Worm (Caenorhabditis elegans) whole organism, L4 larva: ENCODE measurements around the gene unc-41.
A peak's percentile ranks its signal among the peaks of the same experiment; 100 is the strongest.

Experiments used
- D1046.2 ChIP-seq: fragments of 200-800 bp; sonication (Bioruptor generic); IDR thresholded peaks from 2 replicates; pipeline ENCODE4 v1.3.6; 2022; ENCODE audit warnings: missing genetic modification characterization, missing compliant biosample characterization
- F26F4.8 ChIP-seq: fragments of 200-800 bp; sonication (Bioruptor generic); conservative IDR thresholded peaks from 2 replicates; pipeline ENCODE4 v1.3.6; 2022; ENCODE audit warnings: missing genetic modification characterization, missing compliant biosample characterization
- F49E8.2 ChIP-seq: sonication (generic microtip); optimal IDR thresholded peaks from 2 replicates; lab custom pipeline; 2016; ENCODE audit warnings: missing compliant biosample characterization, mild to moderate bottlenecking, missing genetic modification characterization, borderline replicate concordance
- T20F7.1 ChIP-seq: fragments of 200-800 bp; sonication (Bioruptor generic); optimal IDR thresholded peaks from 2 replicates; lab custom pipeline; 2018; ENCODE audit warnings: mild to moderate bottlenecking, missing genetic modification characterization, missing compliant biosample characterization
- T26A8.4 ChIP-seq: fragments of 200-800 bp; sonication (Bioruptor generic); IDR thresholded peaks from 2 replicates; pipeline ENCODE4 v1.3.6; 2022; ENCODE audit warnings: missing genetic modification characterization, missing compliant biosample characterization
- Y5F2A.4 ChIP-seq: fragments of 200-800 bp; sonication (Bioruptor generic); optimal IDR thresholded peaks from 2 replicates; lab custom pipeline; 2018; ENCODE audit warnings: mild to moderate bottlenecking, missing genetic modification characterization, missing compliant biosample characterization
- Y75B8A.6 ChIP-seq: fragments of 200-800 bp; sonication (Bioruptor generic); IDR thresholded peaks from 2 replicates; pipeline ENCODE4 v1.3.6; 2022; ENCODE audit warnings: missing genetic modification reagents, missing genetic modification characterization, missing compliant biosample characterization
- aha-1 ChIP-seq: fragments of 150-350 bp; peaks from one replicate; lab custom pipeline; 2014; ENCODE audit warnings: missing biosample characterization, missing genetic modification characterization
- arid-1 ChIP-seq: fragments of 200-800 bp; sonication (Bioruptor generic); conservative IDR thresholded peaks from 2 replicates; pipeline ENCODE4 v1.3.6; 2022; ENCODE audit warnings: missing genetic modification reagents, missing genetic modification characterization, missing compliant biosample characterization
- attf-4 ChIP-seq: sonication (generic microtip); optimal IDR thresholded peaks from 3 replicates; lab custom pipeline; 2017; ENCODE audit warnings: missing biosample characterization, missing genetic modification characterization
- ceh-32 ChIP-seq: sonication (generic microtip); optimal IDR thresholded peaks from 2 replicates; lab custom pipeline; 2016; ENCODE audit warnings: mild to moderate bottlenecking, missing genetic modification characterization, missing compliant biosample characterization; ENCODE audit not compliant: poor library complexity
- ceh-62 ChIP-seq: sonication (generic microtip); optimal IDR thresholded peaks from 2 replicates; lab custom pipeline; 2017; ENCODE audit warnings: missing biosample characterization, missing genetic modification characterization
- ctbp-1 ChIP-seq: fragments of 200-800 bp; sonication (Bioruptor generic); IDR thresholded peaks from 2 replicates; pipeline ENCODE4 v1.3.6; 2022; ENCODE audit warnings: missing genetic modification reagents, missing genetic modification characterization, missing compliant biosample characterization
- daf-12 ChIP-seq: fragments of 150-350 bp; optimal IDR thresholded peaks from 2 replicates; lab custom pipeline; 2014; ENCODE audit warnings: missing biosample characterization, missing genetic modification reagents, missing genetic modification characterization
- dmd-6 ChIP-seq: fragments of 200-800 bp; sonication (Bioruptor generic); IDR thresholded peaks from 2 replicates; pipeline ENCODE4 v1.3.6; 2022; ENCODE audit warnings: missing genetic modification reagents, missing genetic modification characterization, missing compliant biosample characterization
- dve-1 ChIP-seq: sonication (generic microtip); optimal IDR thresholded peaks from 2 replicates; lab custom pipeline; 2017; ENCODE audit warnings: antibody characterized with exemption, mild to moderate bottlenecking, missing genetic modification characterization, missing compliant biosample characterization; ENCODE audit not compliant: insufficient read depth
- egl-43 ChIP-seq: fragments of 200-800 bp; sonication (Bioruptor generic); IDR thresholded peaks from 2 replicates; pipeline ENCODE4 v1.3.6; 2022; ENCODE audit warnings: missing genetic modification reagents, missing genetic modification characterization, missing compliant biosample characterization
- fkh-10 ChIP-seq: fragments of 150-350 bp; optimal IDR thresholded peaks from 2 replicates; lab custom pipeline; 2014; ENCODE audit warnings: missing biosample characterization, missing genetic modification reagents, missing genetic modification characterization
- fos-1 ChIP-seq: fragments of 150-350 bp; optimal IDR thresholded peaks from 2 replicates; lab custom pipeline; 2014; ENCODE audit warnings: missing biosample characterization, missing genetic modification characterization
- gei-8 ChIP-seq: fragments of 200-800 bp; sonication (Bioruptor generic); optimal IDR thresholded peaks from 2 replicates; lab custom pipeline; 2018; ENCODE audit warnings: mild to moderate bottlenecking, missing genetic modification characterization, missing compliant biosample characterization
- hmg-1.1 ChIP-seq: fragments of 200-800 bp; sonication (Bioruptor generic); IDR thresholded peaks from 2 replicates; pipeline ENCODE4 v1.3.6; 2022; ENCODE audit warnings: missing genetic modification reagents, missing genetic modification characterization, missing compliant biosample characterization
- jun-1 ChIP-seq: fragments of 150-350 bp; optimal IDR thresholded peaks from 2 replicates; lab custom pipeline; 2014; ENCODE audit warnings: missing biosample characterization, missing genetic modification reagents, missing genetic modification characterization
- lim-7 ChIP-seq: fragments of 200-800 bp; sonication (Bioruptor generic); IDR thresholded peaks from 2 replicates; pipeline ENCODE4 v1.3.6; 2022; ENCODE audit warnings: missing genetic modification characterization, missing compliant biosample characterization
- lin-1 ChIP-seq: fragments of 200-800 bp; sonication (Bioruptor generic); IDR thresholded peaks from 2 replicates; pipeline ENCODE4 v1.3.6; 2022; ENCODE audit warnings: missing genetic modification reagents, missing genetic modification characterization, missing compliant biosample characterization
- lin-38 ChIP-seq: fragments of 200-800 bp; sonication (Bioruptor generic); IDR thresholded peaks from 2 replicates; pipeline ENCODE4 v1.3.6; 2022; ENCODE audit warnings: missing genetic modification reagents, missing genetic modification characterization, missing compliant biosample characterization
- lsy-2 ChIP-seq, 2 experiments: fragments of 150-350 bp in 1 of 2; sonication (generic microtip) in 1 of 2; optimal IDR thresholded peaks; 2 replicates each; lab custom pipeline; 2014 to 2017; ENCODE audit warnings: missing biosample characterization in 2 of 2, missing genetic modification characterization in 2 of 2
- mdl-1 ChIP-seq, 2 experiments: fragments of 150-350 bp in 1 of 2; sonication (generic microtip) in 1 of 2; optimal IDR thresholded peaks; 2 replicates each; lab custom pipeline; 2014 to 2017; ENCODE audit warnings: missing biosample characterization in 2 of 2, missing genetic modification characterization in 2 of 2
- mdt-29 ChIP-seq: fragments of 200-800 bp; sonication (Bioruptor generic); IDR thresholded peaks from 2 replicates; pipeline ENCODE4 v1.3.6; 2022; ENCODE audit warnings: missing genetic modification reagents, missing genetic modification characterization, missing compliant biosample characterization
- mep-1 ChIP-seq: fragments of 150-350 bp; sonication (generic microtip); optimal IDR thresholded peaks from 3 replicates; lab custom pipeline; 2014; ENCODE audit warnings: missing biosample characterization, missing genetic modification characterization
- mxl-2 ChIP-seq: fragments of 200-800 bp; sonication (Bioruptor generic); conservative IDR thresholded peaks from 2 replicates; pipeline ENCODE4 v1.3.6; 2022; ENCODE audit warnings: missing genetic modification reagents, missing genetic modification characterization, missing compliant biosample characterization
- nhr-10 ChIP-seq: fragments of 150-350 bp; optimal IDR thresholded peaks from 2 replicates; lab custom pipeline; 2014; ENCODE audit warnings: missing biosample characterization, missing genetic modification characterization
- nhr-11 ChIP-seq: fragments of 150-350 bp; optimal IDR thresholded peaks from 2 replicates; lab custom pipeline; 2014; ENCODE audit warnings: missing biosample characterization, missing genetic modification characterization
- nhr-111 ChIP-seq: fragments of 200-800 bp; sonication (Bioruptor generic); optimal IDR thresholded peaks from 2 replicates; lab custom pipeline; 2018; ENCODE audit warnings: mild to moderate bottlenecking, missing genetic modification characterization, missing compliant biosample characterization
- nhr-237 ChIP-seq: sonication (generic microtip); optimal IDR thresholded peaks from 2 replicates; lab custom pipeline; 2017; ENCODE audit warnings: missing biosample characterization, missing genetic modification characterization
- nhr-25 ChIP-seq: sonication (generic microtip); optimal IDR thresholded peaks from 2 replicates; lab custom pipeline; 2017; ENCODE audit warnings: missing genetic modification characterization, mild to moderate bottlenecking, missing compliant biosample characterization, antibody characterized with exemption, moderate library complexity, borderline replicate concordance; ENCODE audit not compliant: insufficient read depth
- nhr-41 ChIP-seq: fragments of 200-800 bp; sonication (Bioruptor generic); IDR thresholded peaks from 2 replicates; pipeline ENCODE4 v1.3.6; 2022; ENCODE audit warnings: missing genetic modification reagents, missing genetic modification characterization, missing compliant biosample characterization
- nhr-48 ChIP-seq: sonication (generic microtip); optimal IDR thresholded peaks from 2 replicates; lab custom pipeline; 2016; ENCODE audit warnings: mild to moderate bottlenecking, missing genetic modification characterization, missing compliant biosample characterization
- nhr-6 ChIP-seq: fragments of 150-350 bp; optimal IDR thresholded peaks from 2 replicates; lab custom pipeline; 2014; ENCODE audit warnings: missing biosample characterization, missing genetic modification characterization
- rbr-2 ChIP-seq: sonication (generic microtip); optimal IDR thresholded peaks from 2 replicates; lab custom pipeline; 2016; ENCODE audit warnings: missing genotype, missing genetic modification characterization, missing compliant biosample characterization
- set-16 ChIP-seq: fragments of 200-800 bp; sonication (Bioruptor generic); IDR thresholded peaks from 2 replicates; pipeline ENCODE4 v1.3.6; 2022; ENCODE audit warnings: missing genetic modification reagents, missing genetic modification characterization, missing compliant biosample characterization
- snpc-4 ChIP-seq: fragments of 150-350 bp; optimal IDR thresholded peaks from 2 replicates; lab custom pipeline; 2014; ENCODE audit warnings: missing biosample characterization, missing genetic modification characterization
- spr-3 ChIP-seq: fragments of 200-800 bp; sonication (Bioruptor generic); optimal IDR thresholded peaks from 2 replicates; lab custom pipeline; 2018; ENCODE audit warnings: mild to moderate bottlenecking, missing genetic modification characterization, missing compliant biosample characterization
- tag-97 ChIP-seq: fragments of 200-800 bp; sonication (Bioruptor generic); IDR thresholded peaks from 2 replicates; pipeline ENCODE4 v1.3.6; 2022; ENCODE audit warnings: missing genetic modification characterization, missing compliant biosample characterization
- unc-130 ChIP-seq: sonication (generic microtip); optimal IDR thresholded peaks from 2 replicates; lab custom pipeline; 2016; ENCODE audit warnings: missing genetic modification reagents, missing genetic modification characterization, missing compliant biosample characterization
- vab-7 ChIP-seq: fragments of 200-800 bp; sonication (Bioruptor generic); IDR thresholded peaks from 2 replicates; pipeline ENCODE4 v1.3.6; 2022; ENCODE audit warnings: missing genetic modification reagents, missing genetic modification characterization, missing compliant biosample characterization
- ztf-11 ChIP-seq: fragments of 150-350 bp; optimal IDR thresholded peaks from 2 replicates; lab custom pipeline; 2014; ENCODE audit warnings: missing biosample characterization, missing genetic modification characterization

The unc-41 gene

DNA sequence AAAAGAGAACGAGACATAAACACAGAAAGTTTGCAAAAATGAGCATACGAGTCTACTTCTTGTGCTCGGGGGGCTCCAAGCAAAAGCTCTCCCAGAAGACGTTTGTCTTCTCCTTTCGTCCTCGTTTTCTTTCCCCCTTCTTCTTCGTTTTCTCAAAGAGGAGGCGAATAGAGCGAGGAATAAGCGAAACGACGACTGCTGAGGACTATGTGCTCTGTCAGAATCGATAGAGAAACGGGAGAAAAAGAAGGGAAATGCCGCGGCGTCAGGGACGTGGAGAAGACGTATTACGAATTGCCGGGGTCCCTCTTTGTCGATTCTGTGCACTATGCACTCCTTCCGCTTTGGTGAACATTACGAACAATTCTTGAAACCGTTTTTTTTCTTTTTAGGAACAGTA is 2.4 kb upstream of the unc-41 start (continued):
- TF ChIP-seq nhr-10 (tag; lab: Kevin White, UChicago) = no peak
- 0 out of 2 replicates have a peak, but pooled peaks have one; percentile 25 for TF ChIP-seq arid-1 (GFP tag; lab: Robert Waterston, UW)
- TF ChIP-seq lin-1 (GFP tag; lab: Robert Waterston, UW) = no peak
- no peak for TF ChIP-seq nhr-48 (tag; lab: Kevin White, UChicago)
- TF ChIP-seq aha-1 = peak; percentile 24
- no peak for TF ChIP-seq vab-7 (GFP tag; lab: Robert Waterston, UW)
- TF ChIP-seq rbr-2 (tag; lab: Kevin White, UChicago) = peak; percentile 65
- 0 out of 2 replicates have a peak, but pooled peaks have one; percentile 15 for TF ChIP-seq hmg-1.1 (GFP tag; lab: Robert Waterston, UW)
- TF ChIP-seq ztf-11 (tag; lab: Kevin White, UChicago) = no peak
- no peak for TF ChIP-seq mxl-2 (GFP tag; lab: Robert Waterston, UW)
- no peak for TF ChIP-seq T26A8.4 (GFP tag; lab: Robert Waterston, UW)
- TF ChIP-seq nhr-111 = no peak
- TF ChIP-seq nhr-237 (tag; lab: Kevin White, UChicago) = no peak
- peak; percentile 20 for TF ChIP-seq mep-1 (tag; lab: Kevin White, UChicago)
- peak; percentile 11 for TF ChIP-seq unc-130 (GFP tag; lab: Kevin White, UChicago)
- TF ChIP-seq Y5F2A.4 (GFP tag; lab: Kevin White, UChicago) = no peak
- TF ChIP-seq lsy-2 (tag; optimal IDR thresholded peaks at IDR 0.05; lab: Kevin White, UChicago) = peak in 1 of 2 experiments; percentile 41
- no peak for TF ChIP-seq nhr-41 (GFP tag; lab: Robert Waterston, UW)
- peak; percentile 52 for TF ChIP-seq lin-38 (GFP tag; lab: Robert Waterston, UW)
- TF ChIP-seq nhr-6 (tag; lab: Kevin White, UChicago) = no peak
- TF ChIP-seq fos-1 (tag; lab: Kevin White, UChicago) = no peak
- TF ChIP-seq gei-8 (GFP tag; lab: Kevin White, UChicago) = no peak

DNA sequence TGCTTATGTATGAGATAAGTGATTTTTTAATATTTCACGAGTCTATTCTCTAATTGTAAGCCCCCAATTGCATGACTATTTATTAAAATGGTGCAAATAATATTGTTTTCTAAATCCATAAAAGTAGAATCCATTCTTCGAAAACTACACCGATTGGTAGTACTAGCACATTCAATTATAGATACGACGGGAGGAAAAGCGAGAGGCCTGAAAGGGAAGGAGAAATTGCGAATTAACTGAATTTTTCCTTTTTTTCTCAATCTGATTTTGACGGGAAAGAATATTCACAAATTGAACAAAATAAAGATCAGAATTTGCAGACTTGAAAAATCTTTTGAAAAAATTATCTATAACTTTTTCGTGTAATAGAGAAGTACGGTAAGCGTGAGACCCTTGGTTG is 1.2 kb upstream of the unc-41 start:
- no peak for TF ChIP-seq unc-130 (GFP tag; lab: Kevin White, UChicago)
- TF ChIP-seq D1046.2 (GFP tag; lab: Robert Waterston, UW) = no peak
- TF ChIP-seq rbr-2 (tag; lab: Kevin White, UChicago) = no peak
- no peak for TF ChIP-seq Y75B8A.6 (GFP tag; lab: Robert Waterston, UW)
- no peak for TF ChIP-seq fos-1 (tag; lab: Kevin White, UChicago)
- TF ChIP-seq nhr-25 = no peak
- TF ChIP-seq egl-43 (GFP tag; lab: Robert Waterston, UW) = no peak
- no peak for TF ChIP-seq ztf-11 (tag; lab: Kevin White, UChicago)
- TF ChIP-seq Y5F2A.4 (GFP tag; lab: Kevin White, UChicago) = no peak
- no peak for TF ChIP-seq spr-3 (GFP tag; lab: Kevin White, UChicago)
- no peak for TF ChIP-seq mep-1 (tag; lab: Kevin White, UChicago)
- no peak for TF ChIP-seq snpc-4 (tag; lab: Kevin White, UChicago)
- no peak for TF ChIP-seq daf-12
- TF ChIP-seq ceh-62 (tag; lab: Kevin White, UChicago) = no peak
- TF ChIP-seq mdl-1 (tag; optimal IDR thresholded peaks at IDR 0.05; lab: Kevin White, UChicago) = no peak
- TF ChIP-seq attf-4 (tag; lab: Kevin White, UChicago) = no peak
- TF ChIP-seq F26F4.8 (GFP tag; lab: Robert Waterston, UW) = no peak
- no peak for TF ChIP-seq mdt-29 (GFP tag; lab: Robert Waterston, UW)
- TF ChIP-seq, all 104 proteins: peak for 0

DNA sequence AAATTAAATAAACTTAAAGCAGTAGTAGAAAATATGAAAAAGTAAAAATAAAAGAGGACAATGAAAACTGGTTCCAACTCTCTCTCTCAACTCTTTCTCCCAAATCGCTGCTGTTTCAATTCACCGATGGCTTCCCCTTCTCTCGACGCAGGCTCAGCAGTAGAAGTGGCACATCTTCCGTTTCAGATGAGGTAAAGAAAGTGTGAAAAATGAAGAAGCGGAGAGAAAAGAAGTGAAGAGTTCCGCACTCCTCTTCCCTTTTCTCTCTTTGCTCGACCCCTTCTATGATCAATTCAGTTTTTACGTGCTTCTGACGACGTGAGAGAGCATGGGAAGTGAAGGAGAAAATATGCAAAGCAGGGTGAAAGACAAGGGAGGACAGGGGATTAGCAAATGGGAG is 1.8 kb downstream of the unc-41 start:
- 0 out of 2 replicates have a peak, but pooled peaks have one; percentile 6 for TF ChIP-seq set-16 (GFP tag; lab: Robert Waterston, UW)
- no peak for TF ChIP-seq spr-3 (GFP tag; lab: Kevin White, UChicago)
- TF ChIP-seq dmd-6 (GFP tag; lab: Robert Waterston, UW) = no peak
- no peak for TF ChIP-seq mxl-2 (GFP tag; lab: Robert Waterston, UW)
- 0 out of 2 replicates have a peak, but pooled peaks have one; percentile 26 for TF ChIP-seq hmg-1.1 (GFP tag; lab: Robert Waterston, UW)
- TF ChIP-seq tag-97 = no peak
- peak; percentile 87 for TF ChIP-seq fkh-10
- TF ChIP-seq jun-1 (tag; lab: Kevin White, UChicago) = no peak
- 0 out of 2 replicates have a peak, but pooled peaks have one; percentile 37 for TF ChIP-seq ctbp-1 (GFP tag; lab: Robert Waterston, UW)
- TF ChIP-seq dve-1 = no peak
- peak in 1 of 2 experiments; percentile 30 for TF ChIP-seq lsy-2 (tag; optimal IDR thresholded peaks at IDR 0.05; lab: Kevin White, UChicago)
- no peak for TF ChIP-seq F49E8.2 (tag; lab: Kevin White, UChicago)
- TF ChIP-seq lin-1 (GFP tag; lab: Robert Waterston, UW) = no peak
- TF ChIP-seq T20F7.1 = no peak
- no peak for TF ChIP-seq aha-1
- peak; percentile 25 for TF ChIP-seq rbr-2 (tag; lab: Kevin White, UChicago)
- no peak for TF ChIP-seq nhr-6 (tag; lab: Kevin White, UChicago)
- no peak for TF ChIP-seq nhr-11
- TF ChIP-seq lim-7 (GFP tag; lab: Robert Waterston, UW) = no peak
- no peak for TF ChIP-seq ceh-32 (tag; lab: Kevin White, UChicago)
- TF ChIP-seq nhr-25 = no peak
